Worm (Caenorhabditis elegans) whole organism, L3 larva: Measurements from ENCODE around the gene mes-2.

Source experiments
- egl-27 ChIP-seq: sonication (generic microtip); optimal IDR thresholded peaks from 4 replicates; lab custom pipeline; 2017; ENCODE audit warnings: missing biosample characterization, missing genetic modification reagents, missing genetic modification characterization
- nhr-237 ChIP-seq: fragments of 150-350 bp; optimal IDR thresholded peaks from 2 replicates; lab custom pipeline; 2014; ENCODE audit warnings: missing biosample characterization, missing genetic modification characterization
- unc-39 ChIP-seq: sonication (generic microtip); optimal IDR thresholded peaks from 4 replicates; lab custom pipeline; 2017; ENCODE audit warnings: missing biosample characterization, missing genetic modification characterization

Gene mes-2

DNA sequence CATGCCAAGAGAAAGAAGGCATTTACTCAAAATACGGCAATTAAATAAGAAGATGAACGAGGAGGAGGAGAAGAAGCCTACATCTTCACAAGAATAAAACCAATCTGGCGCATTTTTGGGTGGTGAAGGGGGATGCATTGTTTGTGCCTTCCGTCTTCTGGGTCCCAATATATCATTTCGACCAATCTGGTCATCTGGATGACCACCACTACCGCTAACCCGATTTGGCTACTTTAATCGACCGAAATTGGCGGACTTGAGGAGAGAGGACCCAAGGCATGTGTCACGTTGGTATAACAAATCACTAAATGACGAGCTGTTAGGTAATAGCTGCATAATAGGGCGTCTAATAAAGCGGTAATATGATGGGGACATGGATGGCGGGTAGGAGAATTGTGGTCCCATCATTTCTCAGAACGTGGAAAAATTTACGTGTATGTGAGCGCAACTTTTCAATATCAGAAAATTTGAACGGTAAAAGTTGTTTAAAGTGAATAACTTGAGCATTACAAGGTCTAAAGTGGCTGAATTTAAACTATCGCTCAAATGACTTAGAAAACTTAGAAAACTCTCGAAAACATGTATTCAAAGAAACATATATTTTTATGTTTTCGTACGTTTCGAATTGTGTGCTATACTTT, 50.1 kb downstream of the mes-2 start:
- TF ChIP-seq egl-27 (tag; lab: Kevin White, UChicago): no peak

DNA sequence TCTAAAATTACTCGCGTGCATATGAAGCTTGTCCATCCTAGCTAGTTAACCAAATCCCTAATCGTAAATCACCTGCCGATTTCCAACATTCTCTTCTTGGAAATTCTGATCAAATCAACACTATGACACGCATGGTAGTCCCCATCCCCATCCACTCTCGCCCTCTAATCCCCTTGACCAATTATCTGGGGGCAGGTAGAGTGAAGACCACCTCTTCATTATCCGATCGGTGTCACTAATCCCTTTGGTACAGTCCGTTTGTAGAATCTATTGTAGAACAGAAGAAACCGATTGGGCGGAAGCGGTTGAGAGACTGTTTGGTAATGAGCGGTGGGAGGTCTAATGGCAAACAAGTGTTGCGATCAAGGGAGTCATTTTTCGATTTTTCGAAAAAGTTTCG, 53.3 kb downstream of the mes-2 start:
- no peak for TF ChIP-seq unc-39 (tag; lab: Kevin White, UChicago)
- TF ChIP-seq nhr-237: no peak
